Fruit fly (Drosophila melanogaster) whole organism, embryonic: ENCODE results near the gene CG33927.

ENCODE experiments used
- CG14441 ChIP-seq: fragments of 200-800 bp; sonication (Bioruptor generic); IDR thresholded peaks from 2 replicates; pipeline ENCODE4 v1.3.6; 2022; ENCODE audit warnings: missing biosample characterization, missing genetic modification characterization
- CG17912 ChIP-seq: fragments of 200-800 bp; sonication (Bioruptor generic); optimal IDR thresholded peaks from 2 replicates; lab custom pipeline; 2018; ENCODE audit warnings: missing biosample characterization, mild to moderate bottlenecking, missing genetic modification characterization
- CG7271 ChIP-seq: fragments of 200-800 bp; sonication (Bioruptor generic); optimal IDR thresholded peaks from 2 replicates; lab custom pipeline; 2018; ENCODE audit warnings: missing biosample characterization, mild to moderate bottlenecking, missing genetic modification characterization, moderate library complexity
- Xbp1 ChIP-seq: fragments of 200-800 bp; sonication (Bioruptor generic); optimal IDR thresholded peaks from 3 replicates; lab custom pipeline; 2016; ENCODE audit warnings: missing biosample characterization, mild to moderate bottlenecking, missing genetic modification characterization

dm6 chr3R:4663068-4663467 lies 27.3 kb downstream of the CG33927 start:
- peak; percentile 77 for TF ChIP-seq CG14441 (GFP tag; lab: Robert Waterston, UW)
- TF ChIP-seq CG17912 (GFP tag; lab: Kevin White, UChicago), result no peak
- peak; percentile 93 for TF ChIP-seq CG7271 (tag; lab: Kevin White, UChicago)
- peak; percentile 56 for TF ChIP-seq Xbp1
